Fruit fly (Drosophila melanogaster) whole organism, adult: ENCODE measurements around the gene sina.
A peak's percentile ranks its signal among the peaks of the same experiment; 100 is the strongest.

ENCODE experiments used
- CG12768 ChIP-seq: fragments of 200-800 bp; sonication (Bioruptor generic); optimal IDR thresholded peaks from 2 replicates; lab custom pipeline; 2017; ENCODE audit warnings: missing biosample characterization, missing genetic modification characterization, mild to moderate bottlenecking, moderate library complexity, missing genetic modification reagents
- CG14711 ChIP-seq: fragments of 200-800 bp; sonication (Bioruptor generic); optimal IDR thresholded peaks from 2 replicates; lab custom pipeline; 2018; ENCODE audit warnings: missing biosample characterization, mild to moderate bottlenecking, missing genetic modification characterization, moderate library complexity
- CG1620 ChIP-seq: fragments of 200-800 bp; sonication (Bioruptor generic); optimal IDR thresholded peaks from 2 replicates; lab custom pipeline; 2016; ENCODE audit warnings: missing biosample characterization, missing genetic modification characterization
- CG33017 ChIP-seq: fragments of 200-800 bp; sonication (Bioruptor generic); optimal IDR thresholded peaks from 2 replicates; lab custom pipeline; 2018; ENCODE audit warnings: missing biosample characterization, mild to moderate bottlenecking, missing genetic modification characterization, moderate library complexity
- CG7045 ChIP-seq: fragments of 200-800 bp; sonication (Bioruptor generic); optimal IDR thresholded peaks from 2 replicates; lab custom pipeline; 2017; ENCODE audit warnings: missing biosample characterization, mild to moderate bottlenecking, missing genetic modification characterization
- CG7101 ChIP-seq: fragments of 200-800 bp; sonication (Bioruptor generic); optimal IDR thresholded peaks from 2 replicates; lab custom pipeline; 2018; ENCODE audit warnings: missing biosample characterization, mild to moderate bottlenecking, missing genetic modification characterization, moderate library complexity
- Mnt ChIP-seq: fragments of 200-800 bp; sonication (Bioruptor generic); optimal IDR thresholded peaks from 2 replicates; lab custom pipeline; 2016; ENCODE audit warnings: missing biosample characterization, mild to moderate bottlenecking, missing genetic modification characterization
- bab1 ChIP-seq: fragments of 200-800 bp; sonication (Bioruptor generic); optimal IDR thresholded peaks from 3 replicates; lab custom pipeline; 2019; ENCODE audit warnings: missing biosample characterization, mild to moderate bottlenecking, missing genetic modification characterization, moderate library complexity
- kay ChIP-seq: fragments of 200-800 bp; sonication (Bioruptor generic); peaks from one replicate; lab custom pipeline; 2016; ENCODE audit warnings: missing biosample characterization, missing genetic modification characterization, borderline replicate concordance
- ovo ChIP-seq: fragments of 200-800 bp; sonication (Bioruptor generic); optimal IDR thresholded peaks from 2 replicates; lab custom pipeline; 2016; ENCODE audit warnings: missing biosample characterization, missing genetic modification characterization
- pad ChIP-seq: fragments of 200-800 bp; sonication (Bioruptor generic); optimal IDR thresholded peaks from 3 replicates; lab custom pipeline; 2017; ENCODE audit warnings: missing biosample characterization, missing genetic modification characterization, mild to moderate bottlenecking, moderate library complexity, missing genetic modification reagents
- tj ChIP-seq: fragments of 200-800 bp; sonication (Bioruptor generic); optimal IDR thresholded peaks from 3 replicates; lab custom pipeline; 2017; ENCODE audit warnings: missing biosample characterization, mild to moderate bottlenecking, missing genetic modification characterization, moderate library complexity

DNA sequence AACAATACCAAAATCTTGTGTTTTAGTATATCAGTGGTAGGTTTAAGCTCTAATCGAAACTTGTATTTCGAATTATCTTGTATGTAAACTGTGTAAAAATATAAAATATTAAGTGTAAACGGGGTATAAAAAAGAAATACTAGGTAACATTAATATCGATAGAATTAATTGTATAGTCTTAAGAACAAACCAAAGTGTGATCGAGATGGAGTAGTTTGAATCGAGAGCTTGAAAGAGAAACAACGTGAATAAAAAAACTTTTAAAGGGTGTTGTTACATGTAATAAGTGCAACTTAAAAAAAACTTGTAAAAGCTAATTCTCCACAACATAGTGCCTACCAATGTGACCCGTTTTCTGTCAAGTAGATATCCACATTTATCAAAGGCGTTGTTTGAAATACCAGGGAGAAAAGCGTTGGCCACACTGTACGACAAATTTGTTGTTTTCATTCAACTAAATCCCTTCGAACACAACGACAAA is 11.4 kb upstream of the sina start, which contains the start of gene TSG101:
- no peak for TF ChIP-seq CG14711 (tag; lab: Kevin White, UChicago)
- no peak for TF ChIP-seq kay
- no peak for TF ChIP-seq tj (GFP tag; lab: Kevin White, UChicago)
- no peak for TF ChIP-seq bab1 (GFP tag; lab: Kevin White, UChicago)
- TF ChIP-seq CG7101 (tag; lab: Kevin White, UChicago) = no peak
- TF ChIP-seq CG12768 (GFP tag; lab: Kevin White, UChicago) = no peak
- TF ChIP-seq ovo (GFP tag; lab: Kevin White, UChicago) = no peak
- TF ChIP-seq CG7045 (GFP tag; lab: Kevin White, UChicago) = no peak
- TF ChIP-seq pad (GFP tag; lab: Kevin White, UChicago) = no peak
- TF ChIP-seq CG1620 = no peak
- TF ChIP-seq Mnt (GFP tag; lab: Kevin White, UChicago) = no peak
- peak; percentile 8 for TF ChIP-seq CG33017
